Fruit fly (Drosophila melanogaster) whole organism, embryonic: Measurements from ENCODE around the gene Hsp70Bc.

Source experiments
- CG10147 ChIP-seq: fragments of 200-800 bp; sonication (Bioruptor generic); optimal IDR thresholded peaks from 2 replicates; lab custom pipeline; 2019; ENCODE audit warnings: missing biosample characterization, mild to moderate bottlenecking, missing genetic modification characterization, moderate library complexity
- CG10209 ChIP-seq: fragments of 200-800 bp; sonication (Bioruptor generic); optimal IDR thresholded peaks from 3 replicates; lab custom pipeline; 2017; ENCODE audit warnings: missing biosample characterization, mild to moderate bottlenecking, missing genetic modification characterization, missing genetic modification reagents
- CG10267 ChIP-seq: fragments of 200-800 bp; sonication (Bioruptor generic); optimal IDR thresholded peaks from 2 replicates; lab custom pipeline; 2018; ENCODE audit warnings: missing biosample characterization, mild to moderate bottlenecking, missing genetic modification characterization, moderate library complexity
- CG10565 ChIP-seq: fragments of 200-800 bp; sonication (Bioruptor generic); optimal IDR thresholded peaks from 3 replicates; lab custom pipeline; 2016; ENCODE audit warnings: missing biosample characterization, mild to moderate bottlenecking, missing genetic modification characterization
- CG10654 ChIP-seq: fragments of 200-800 bp; sonication (Bioruptor generic); optimal IDR thresholded peaks from 2 replicates; lab custom pipeline; 2016; ENCODE audit warnings: missing biosample characterization, missing genetic modification characterization
- CG10959 ChIP-seq: fragments of 200-800 bp; sonication (Bioruptor generic); IDR thresholded peaks from 2 replicates; pipeline ENCODE4 v1.3.6; 2022; ENCODE audit warnings: missing biosample characterization, missing genetic modification characterization
- CG12659 ChIP-seq: fragments of 200-800 bp; sonication (Bioruptor generic); optimal IDR thresholded peaks from 3 replicates; lab custom pipeline; 2017; ENCODE audit warnings: mild to moderate bottlenecking, missing biosample characterization, missing genetic modification reagents, missing genetic modification characterization
- CG13296 ChIP-seq: fragments of 200-800 bp; sonication (Bioruptor generic); optimal IDR thresholded peaks from 3 replicates; lab custom pipeline; 2018; ENCODE audit warnings: missing biosample characterization, mild to moderate bottlenecking, missing genetic modification characterization
- CG13894 ChIP-seq: fragments of 200-800 bp; sonication (Bioruptor generic); optimal IDR thresholded peaks from 3 replicates; lab custom pipeline; 2018; ENCODE audit warnings: missing biosample characterization, mild to moderate bottlenecking, missing genetic modification characterization, moderate library complexity
- CG15269 ChIP-seq: fragments of 200-800 bp; sonication (Bioruptor generic); optimal IDR thresholded peaks from 2 replicates; lab custom pipeline; 2018; ENCODE audit warnings: missing biosample characterization, mild to moderate bottlenecking, missing genetic modification characterization, moderate library complexity
- CG1647 ChIP-seq: fragments of 200-800 bp; sonication (Bioruptor generic); optimal IDR thresholded peaks from 3 replicates; lab custom pipeline; 2016; ENCODE audit warnings: missing biosample characterization, missing genetic modification characterization
- CG18599 ChIP-seq: fragments of 200-800 bp; sonication (Bioruptor generic); optimal IDR thresholded peaks from 3 replicates; lab custom pipeline; 2017; ENCODE audit warnings: missing biosample characterization, missing genetic modification characterization, mild to moderate bottlenecking, moderate library complexity, missing genetic modification reagents
- CG2120 ChIP-seq: fragments of 200-800 bp; sonication (Bioruptor generic); optimal IDR thresholded peaks from 3 replicates; lab custom pipeline; 2016; ENCODE audit warnings: missing biosample characterization, missing genetic modification characterization
- CG2678 ChIP-seq: fragments of 200-800 bp; sonication (Bioruptor generic); optimal IDR thresholded peaks from 3 replicates; lab custom pipeline; 2019; ENCODE audit warnings: missing biosample characterization, mild to moderate bottlenecking, missing genetic modification characterization, moderate library complexity
- CG30403 ChIP-seq: fragments of 200-800 bp; sonication (Bioruptor generic); optimal IDR thresholded peaks from 3 replicates; lab custom pipeline; 2016; ENCODE audit warnings: missing biosample characterization, missing genetic modification characterization
- CG3281 ChIP-seq: fragments of 200-800 bp; sonication (Bioruptor generic); optimal IDR thresholded peaks from 3 replicates; lab custom pipeline; 2017; ENCODE audit warnings: missing biosample characterization, mild to moderate bottlenecking, missing genetic modification characterization
- CG34422 ChIP-seq: fragments of 200-800 bp; sonication (Bioruptor generic); IDR thresholded peaks from 3 replicates; pipeline ENCODE4 v1.3.6; 2022; ENCODE audit warnings: missing biosample characterization, missing genetic modification characterization
- CG6175 ChIP-seq: fragments of 200-800 bp; sonication (Bioruptor generic); IDR thresholded peaks from 3 replicates; pipeline ENCODE4 v1.3.6; 2022; ENCODE audit warnings: missing biosample characterization, missing genetic modification characterization
- CG6272 ChIP-seq: fragments of 200-800 bp; sonication (Bioruptor generic); IDR thresholded peaks from 2 replicates; pipeline ENCODE4 v1.3.6; 2022; ENCODE audit warnings: missing biosample characterization, missing genetic modification characterization
- CG7357 ChIP-seq: fragments of 200-800 bp; sonication (Bioruptor generic); IDR thresholded peaks from 3 replicates; pipeline ENCODE4 v1.3.6; 2022; ENCODE audit warnings: missing biosample characterization, missing genetic modification characterization
- CG7556 ChIP-seq: fragments of 200-800 bp; sonication (Bioruptor generic); optimal IDR thresholded peaks from 2 replicates; lab custom pipeline; 2017; ENCODE audit warnings: missing biosample characterization, mild to moderate bottlenecking, missing genetic modification characterization
- CG7987 ChIP-seq: fragments of 200-800 bp; sonication (Bioruptor generic); optimal IDR thresholded peaks from 2 replicates; lab custom pipeline; 2018; ENCODE audit warnings: missing biosample characterization, mild to moderate bottlenecking, missing genetic modification characterization, moderate library complexity
- CG8478 ChIP-seq: fragments of >200 bp; optimal IDR thresholded peaks from 2 replicates; lab custom pipeline; 2018
- CG9876 ChIP-seq: fragments of 200-800 bp; sonication (Bioruptor generic); optimal IDR thresholded peaks from 2 replicates; lab custom pipeline; 2016; ENCODE audit warnings: missing biosample characterization, missing genetic modification characterization
- CTCF ChIP-seq: fragments of 200-800 bp; sonication (Bioruptor generic); optimal IDR thresholded peaks from 2 replicates; lab custom pipeline; 2017; ENCODE audit warnings: missing biosample characterization, mild to moderate bottlenecking, missing genetic modification characterization, moderate library complexity
- HHEX ChIP-seq: fragments of 200-800 bp; sonication (Bioruptor generic); optimal IDR thresholded peaks from 3 replicates; lab custom pipeline; 2017; ENCODE audit warnings: missing biosample characterization, mild to moderate bottlenecking, missing genetic modification characterization, missing genetic modification reagents
- HLH54F ChIP-seq: fragments of 200-800 bp; sonication (Bioruptor generic); optimal IDR thresholded peaks from 3 replicates; lab custom pipeline; 2016; ENCODE audit warnings: missing biosample characterization, missing genetic modification characterization
- Hey ChIP-seq: fragments of 200-800 bp; sonication (Bioruptor generic); optimal IDR thresholded peaks from 3 replicates; lab custom pipeline; 2018; ENCODE audit warnings: missing biosample characterization, mild to moderate bottlenecking, missing genetic modification characterization
- Hmr ChIP-seq: fragments of 200-800 bp; sonication (Bioruptor generic); optimal IDR thresholded peaks from 3 replicates; lab custom pipeline; 2017; ENCODE audit warnings: mild to moderate bottlenecking, missing biosample characterization, missing genetic modification reagents, missing genetic modification characterization
- Lhr ChIP-seq: fragments of 200-800 bp; sonication (Bioruptor generic); optimal IDR thresholded peaks from 3 replicates; lab custom pipeline; 2017; ENCODE audit warnings: mild to moderate bottlenecking, missing biosample characterization, missing genetic modification reagents, missing genetic modification characterization
- MBD-R2 ChIP-seq: fragments of 200-800 bp; sonication (Bioruptor generic); IDR thresholded peaks from 2 replicates; pipeline ENCODE4 v1.3.6; 2022; ENCODE audit warnings: missing biosample characterization, missing genetic modification characterization
- Meics ChIP-seq: fragments of 200-800 bp; sonication (Bioruptor generic); optimal IDR thresholded peaks from 2 replicates; lab custom pipeline; 2017; ENCODE audit warnings: missing biosample characterization, mild to moderate bottlenecking, missing genetic modification characterization
- Opbp ChIP-seq: fragments of 200-800 bp; sonication (Bioruptor generic); IDR thresholded peaks from 3 replicates; pipeline ENCODE4 v1.3.6; 2022; ENCODE audit warnings: missing biosample characterization, missing genetic modification characterization; ENCODE audit not compliant: partially characterized antibody
- Ptx1 ChIP-seq: fragments of 200-800 bp; sonication (Bioruptor generic); IDR thresholded peaks from 2 replicates; pipeline ENCODE4 v1.3.6; 2022; ENCODE audit warnings: missing biosample characterization, missing genetic modification characterization
- Tbp ChIP-seq: fragments of >200 bp; optimal IDR thresholded peaks from 2 replicates; lab custom pipeline; 2018; ENCODE audit warnings: missing biosample characterization, missing genetic modification characterization
- bbx ChIP-seq: fragments of 200-800 bp; sonication (Bioruptor generic); IDR thresholded peaks from 2 replicates; pipeline ENCODE4 v1.3.6; 2022; ENCODE audit warnings: missing biosample characterization, missing genetic modification characterization; ENCODE audit not compliant: partially characterized antibody
- dmrt99B ChIP-seq: fragments of 200-800 bp; sonication (Bioruptor generic); optimal IDR thresholded peaks from 2 replicates; lab custom pipeline; 2018; ENCODE audit warnings: missing biosample characterization, mild to moderate bottlenecking, missing genetic modification characterization, moderate library complexity
- esg ChIP-seq: fragments of 200-800 bp; sonication (Bioruptor generic); conservative IDR thresholded peaks from 2 replicates; pipeline ENCODE4 v1.3.6; 2022; ENCODE audit warnings: missing biosample characterization, missing genetic modification characterization
- eve ChIP-seq, 2 experiments: fragments of >200 bp; optimal IDR thresholded peaks; 2 replicates each; lab custom pipeline; 2017; ENCODE audit warnings: missing biosample characterization in 2 of 2, missing genetic modification characterization in 2 of 2
- gfzf ChIP-seq: fragments of 200-800 bp; sonication (Bioruptor generic); optimal IDR thresholded peaks from 2 replicates; lab custom pipeline; 2016; ENCODE audit warnings: missing biosample characterization, mild to moderate bottlenecking, missing genetic modification characterization, moderate library complexity
- insv ChIP-seq, 2 experiments: fragments of 200-800 bp; sonication (Bioruptor generic); optimal IDR thresholded peaks; 3 replicates each; lab custom pipeline; 2016 to 2018; ENCODE audit warnings: missing biosample characterization in 2 of 2, missing genetic modification characterization in 2 of 2
- lmd ChIP-seq: fragments of 200-800 bp; sonication (Bioruptor generic); IDR thresholded peaks from 2 replicates; pipeline ENCODE4 v1.3.6; 2022; ENCODE audit warnings: missing biosample characterization, missing genetic modification characterization
- lola ChIP-seq, 3 experiments: fragments of >200 bp in 2 of 3; fragments of 200-800 bp in 1 of 3; sonication (Bioruptor generic) in 1 of 3; optimal IDR thresholded peaks; 2 replicates each; lab custom pipeline; 2017 to 2019; ENCODE audit warnings: missing biosample characterization in 3 of 3, missing genetic modification characterization in 3 of 3, mild to moderate bottlenecking in 1 of 3, moderate library complexity in 1 of 3
- mirr ChIP-seq: fragments of 200-800 bp; sonication (Bioruptor generic); optimal IDR thresholded peaks from 3 replicates; lab custom pipeline; 2018; ENCODE audit warnings: missing biosample characterization, mild to moderate bottlenecking, missing genetic modification characterization
- org-1 ChIP-seq: fragments of 200-800 bp; sonication (Bioruptor generic); optimal IDR thresholded peaks from 2 replicates; lab custom pipeline; 2017; ENCODE audit warnings: missing biosample characterization, missing genetic modification characterization
- p53 ChIP-seq: fragments of 200-800 bp; sonication (Bioruptor generic); optimal IDR thresholded peaks from 2 replicates; lab custom pipeline; 2016; ENCODE audit warnings: missing biosample characterization, missing genetic modification characterization
- pb ChIP-seq: fragments of 200-800 bp; sonication (Bioruptor generic); optimal IDR thresholded peaks from 3 replicates; lab custom pipeline; 2016; ENCODE audit warnings: missing biosample characterization, missing genetic modification characterization
- sr ChIP-seq: fragments of 200-800 bp; sonication (Bioruptor generic); IDR thresholded peaks from 3 replicates; pipeline ENCODE4 v1.3.6; 2022; ENCODE audit warnings: missing biosample characterization, missing genetic modification characterization
- sug ChIP-seq: fragments of 200-800 bp; optimal IDR thresholded peaks from 2 replicates; lab custom pipeline; 2019; ENCODE audit warnings: missing biosample characterization, mild to moderate bottlenecking, missing genetic modification characterization, moderate library complexity
- tap ChIP-seq: fragments of 200-800 bp; optimal IDR thresholded peaks from 3 replicates; lab custom pipeline; 2019; ENCODE audit warnings: missing biosample characterization, mild to moderate bottlenecking, missing genetic modification characterization, moderate library complexity
- tio ChIP-seq: fragments of 200-800 bp; sonication (Bioruptor generic); optimal IDR thresholded peaks from 2 replicates; lab custom pipeline; 2017; ENCODE audit warnings: missing biosample characterization, missing genetic modification characterization, inconsistent platforms
- twi ChIP-seq: fragments of 200-800 bp; optimal IDR thresholded peaks from 2 replicates; lab custom pipeline; 2019; ENCODE audit warnings: missing biosample characterization, mild to moderate bottlenecking, missing genetic modification characterization, moderate library complexity

Gene Hsp70Bc

dm6 chr3R:12542947-12543346 lies 34.1 kb downstream of the Hsp70Bc start (continued):
- TF ChIP-seq CG15269 (peak; percentile 63), Hmr (GFP tag; lab: Kevin White, UChicago) (peak; percentile 63), Ptx1 (GFP tag; lab: Robert Waterston, UW) (peak; percentile 25; the same call in 1 of the 2 replicates), CG18599 (GFP tag; lab: Kevin White, UChicago) (peak; percentile 76), CG6175 (GFP tag; lab: Robert Waterston, UW) (no peak), CG2678 (tag; lab: Kevin White, UChicago) (peak; percentile 72), HHEX (GFP tag; lab: Kevin White, UChicago) (peak; percentile 37), sr (GFP tag; lab: Robert Waterston, UW) (no peak), Tbp (GFP tag; lab: Kevin White, UChicago) (no peak), CG10565 (no peak), Meics (GFP tag; lab: Kevin White, UChicago) (peak; percentile 46), mirr (GFP tag; lab: Kevin White, UChicago) (no peak), twi (tag; lab: Kevin White, UChicago) (no peak), CG7987 (GFP tag; lab: Kevin White, UChicago) (no peak), CG10209 (GFP tag; lab: Kevin White, UChicago) (peak; percentile 22), pb (GFP tag; lab: Kevin White, UChicago) (no peak), tap (no peak), dmrt99B (peak; percentile 47), esg (GFP tag; lab: Robert Waterston, UW) (no peak), gfzf (GFP tag; lab: Kevin White, UChicago) (no peak), eve (GFP tag; optimal IDR thresholded peaks at IDR 0.05; lab: Kevin White, UChicago) (peak in 1 of 2 experiments; percentile 15), CG2120 (GFP tag; lab: Kevin White, UChicago) (peak; percentile 45), Opbp (no peak), CG10147 (peak; percentile 26), CG34422 (GFP tag; lab: Robert Waterston, UW) (no peak), lmd (GFP tag; lab: Robert Waterston, UW) (peak; percentile 9; the same call in 1 of the 2 replicates), CG10654 (GFP tag; lab: Kevin White, UChicago) (no peak), lola (GFP tag; optimal IDR thresholded peaks at IDR 0.05; lab: Kevin White, UChicago) (no peak), CG3281 (peak; percentile 67), CG10267 (no peak), tio (GFP tag; lab: Kevin White, UChicago) (peak; percentile 33), CG12659 (GFP tag; lab: Kevin White, UChicago) (peak; percentile 14), CG8478 (no peak), CG13296 (GFP tag; lab: Kevin White, UChicago) (peak; percentile 39), CG9876 (GFP tag; lab: Kevin White, UChicago) (no peak), bbx (GFP tag; lab: Robert Waterston, UW) (no peak), Hey (tag; lab: Kevin White, UChicago) (no peak), CG7556 (GFP tag; lab: Kevin White, UChicago) (peak; percentile 63), org-1 (GFP tag; lab: Kevin White, UChicago) (peak; percentile 4), CG6272 (GFP tag; lab: Robert Waterston, UW) (no peak), Lhr (GFP tag; lab: Kevin White, UChicago) (no peak), CG1647 (GFP tag; lab: Kevin White, UChicago) (no peak), CG30403 (GFP tag; lab: Kevin White, UChicago) (peak; percentile 33), CG10959 (GFP tag; lab: Robert Waterston, UW) (no peak), HLH54F (no peak), CG7357 (GFP tag; lab: Robert Waterston, UW) (0 out of 3 replicates have a peak, but pooled peaks have one; percentile 31), sug (tag; lab: Kevin White, UChicago) (peak; percentile 28), MBD-R2 (GFP tag; lab: Robert Waterston, UW) (no peak), p53 (GFP tag; lab: Kevin White, UChicago) (no peak), CTCF (GFP tag; lab: Kevin White, UChicago) (no peak), CG13894 (tag; lab: Kevin White, UChicago) (no peak), insv (GFP tag; optimal IDR thresholded peaks at IDR 0.05; lab: Kevin White, UChicago) (no peak)
